Worm (Caenorhabditis elegans) whole organism, L1 larva: ENCODE data around the gene egl-20.

Experiments used
- C04F5.9 ChIP-seq: sonication (generic microtip); optimal IDR thresholded peaks from 2 replicates; lab custom pipeline; 2016; ENCODE audit warnings: missing genetic modification characterization, missing compliant biosample characterization
- F16B12.6 ChIP-seq: fragments of 150-350 bp; optimal IDR thresholded peaks from 2 replicates; lab custom pipeline; 2014; ENCODE audit warnings: missing biosample characterization, missing genetic modification characterization
- alr-1 ChIP-seq: fragments of 200-800 bp; sonication (Bioruptor generic); optimal IDR thresholded peaks from 2 replicates; lab custom pipeline; 2018; ENCODE audit warnings: borderline replicate concordance, mild to moderate bottlenecking, missing genetic modification characterization, missing compliant biosample characterization
- blmp-1 ChIP-seq: fragments of 150-350 bp; optimal IDR thresholded peaks from 2 replicates; lab custom pipeline; 2014; ENCODE audit warnings: missing biosample characterization, missing genetic modification characterization
- ceh-63 ChIP-seq: fragments of 200-800 bp; sonication (Bioruptor generic); optimal IDR thresholded peaks from 2 replicates; lab custom pipeline; 2018; ENCODE audit warnings: mild to moderate bottlenecking, missing genetic modification characterization, missing compliant biosample characterization
- ceh-82 ChIP-seq, 3 experiments: fragments of 150-350 bp in 1 of 3; sonication (generic microtip) in 2 of 3; optimal IDR thresholded peaks; 2 replicates each; lab custom pipeline; 2014 to 2017; ENCODE audit warnings: missing biosample characterization in 3 of 3, missing genetic modification characterization in 3 of 3
- ces-1 ChIP-seq: fragments of 150-350 bp; optimal IDR thresholded peaks from 2 replicates; lab custom pipeline; 2014; ENCODE audit warnings: missing biosample characterization, missing genetic modification reagents, missing genetic modification characterization
- dpl-1 ChIP-seq, 3 experiments: fragments of 150-350 bp in 2 of 3; sonication (generic microtip) in 1 of 3; optimal IDR thresholded peaks; 2 replicates each; lab custom pipeline; 2014 to 2017; ENCODE audit warnings: missing biosample characterization in 3 of 3, missing genetic modification characterization in 3 of 3, missing genetic modification reagents in 3 of 3
- elt-2 ChIP-seq: sonication (generic microtip); optimal IDR thresholded peaks from 2 replicates; lab custom pipeline; 2016; ENCODE audit warnings: missing genetic modification characterization, mild to moderate bottlenecking, inconsistent platforms, missing compliant biosample characterization, missing genetic modification reagents
- fkh-8 ChIP-seq: sonication (generic microtip); optimal IDR thresholded peaks from 2 replicates; lab custom pipeline; 2016; ENCODE audit warnings: mild to moderate bottlenecking, missing genetic modification characterization, missing compliant biosample characterization
- fos-1 ChIP-seq: fragments of 150-350 bp; optimal IDR thresholded peaks from 2 replicates; lab custom pipeline; 2014; ENCODE audit warnings: missing biosample characterization, missing genetic modification characterization
- hlh-17 ChIP-seq: fragments of 200-800 bp; sonication (Bioruptor generic); optimal IDR thresholded peaks from 2 replicates; lab custom pipeline; 2018; ENCODE audit warnings: missing genetic modification characterization, mild to moderate bottlenecking, missing compliant biosample characterization, moderate library complexity, borderline replicate concordance
- irx-1 ChIP-seq: sonication (generic microtip); optimal IDR thresholded peaks from 2 replicates; lab custom pipeline; 2016; ENCODE audit warnings: missing genetic modification characterization, missing compliant biosample characterization
- jun-1 ChIP-seq: fragments of 150-350 bp; optimal IDR thresholded peaks from 2 replicates; lab custom pipeline; 2014; ENCODE audit warnings: missing biosample characterization, missing genetic modification reagents, missing genetic modification characterization
- lin-13 ChIP-seq: fragments of 150-350 bp; optimal IDR thresholded peaks from 2 replicates; lab custom pipeline; 2014; ENCODE audit warnings: missing biosample characterization, missing genetic modification reagents, missing genetic modification characterization
- lin-14 ChIP-seq: fragments of 200-800 bp; sonication (Bioruptor generic); optimal IDR thresholded peaks from 2 replicates; lab custom pipeline; 2018; ENCODE audit warnings: mild to moderate bottlenecking, missing genetic modification characterization, moderate library complexity, missing compliant biosample characterization
- lir-3 ChIP-seq: sonication (generic microtip); optimal IDR thresholded peaks from 2 replicates; lab custom pipeline; 2016; ENCODE audit warnings: mild to moderate bottlenecking, missing genetic modification characterization, moderate library complexity, missing compliant biosample characterization; ENCODE audit not compliant: poor library complexity
- mdl-1 ChIP-seq, 2 experiments: fragments of 150-350 bp; optimal IDR thresholded peaks; 2 replicates each; lab custom pipeline; 2014 to 2017; ENCODE audit warnings: missing biosample characterization in 2 of 2, missing genetic modification characterization in 2 of 2, inconsistent platforms in 1 of 2
- mef-2 ChIP-seq: fragments of 150-350 bp; optimal IDR thresholded peaks from 2 replicates; lab custom pipeline; 2014; ENCODE audit warnings: missing biosample characterization, missing genetic modification characterization
- mep-1 ChIP-seq: fragments of 150-350 bp; optimal IDR thresholded peaks from 2 replicates; lab custom pipeline; 2014; ENCODE audit warnings: missing biosample characterization, missing genetic modification characterization
- nhr-20 ChIP-seq: sonication (generic microtip); optimal IDR thresholded peaks from 2 replicates; lab custom pipeline; 2016; ENCODE audit warnings: mild to moderate bottlenecking, missing genetic modification characterization, missing compliant biosample characterization
- nhr-237 ChIP-seq: fragments of 150-350 bp; optimal IDR thresholded peaks from 2 replicates; lab custom pipeline; 2014; ENCODE audit warnings: missing biosample characterization, missing genetic modification characterization
- nhr-28 ChIP-seq: fragments of 150-350 bp; optimal IDR thresholded peaks from 2 replicates; lab custom pipeline; 2014; ENCODE audit warnings: missing biosample characterization, missing genetic modification characterization
- nhr-71 ChIP-seq: sonication (generic microtip); optimal IDR thresholded peaks from 2 replicates; lab custom pipeline; 2016; ENCODE audit warnings: mild to moderate bottlenecking, missing genetic modification characterization, moderate library complexity, missing compliant biosample characterization
- nhr-77 ChIP-seq: fragments of 150-350 bp; optimal IDR thresholded peaks from 2 replicates; lab custom pipeline; 2014; ENCODE audit warnings: missing biosample characterization, missing genetic modification characterization
- nhr-84 ChIP-seq: sonication (generic microtip); optimal IDR thresholded peaks from 2 replicates; lab custom pipeline; 2017; ENCODE audit warnings: missing biosample characterization, missing genetic modification characterization
- pag-3 ChIP-seq: sonication (generic microtip); optimal IDR thresholded peaks from 2 replicates; lab custom pipeline; 2017; ENCODE audit warnings: missing genetic modification characterization, mild to moderate bottlenecking, missing compliant biosample characterization, antibody characterized with exemption, borderline replicate concordance; ENCODE audit not compliant: insufficient read depth
- pqm-1 ChIP-seq: sonication (generic microtip); optimal IDR thresholded peaks from 3 replicates; lab custom pipeline; 2017; ENCODE audit warnings: missing biosample characterization, missing genetic modification characterization
- rnt-1 ChIP-seq: sonication (generic microtip); optimal IDR thresholded peaks from 2 replicates; lab custom pipeline; 2016; ENCODE audit warnings: mild to moderate bottlenecking, missing genetic modification characterization, moderate library complexity, missing compliant biosample characterization
- sox-4 ChIP-seq: sonication (generic microtip); optimal IDR thresholded peaks from 2 replicates; lab custom pipeline; 2016; ENCODE audit warnings: missing genetic modification characterization, missing compliant biosample characterization
- sup-37 ChIP-seq: fragments of 200-800 bp; sonication (Bioruptor generic); optimal IDR thresholded peaks from 2 replicates; lab custom pipeline; 2018; ENCODE audit warnings: mild to moderate bottlenecking, missing genetic modification characterization, missing compliant biosample characterization
- swsn-7 ChIP-seq: sonication (generic microtip); optimal IDR thresholded peaks from 2 replicates; lab custom pipeline; 2016; ENCODE audit warnings: missing genetic modification characterization, missing compliant biosample characterization
- unc-86 ChIP-seq: sonication (generic microtip); optimal IDR thresholded peaks from 2 replicates; lab custom pipeline; 2016; ENCODE audit warnings: missing genetic modification characterization, missing compliant biosample characterization
- unc-98 ChIP-seq: fragments of 200-800 bp; sonication (Bioruptor generic); IDR thresholded peaks from 2 replicates; pipeline ENCODE4 v1.3.6; 2022; ENCODE audit warnings: missing genetic modification characterization, missing compliant biosample characterization
- ztf-11 ChIP-seq, 2 experiments: sonication (generic microtip); optimal IDR thresholded peaks; 2 replicates each; lab custom pipeline; 2016 to 2017; ENCODE audit warnings: missing genetic modification characterization in 2 of 2, missing biosample characterization in 1 of 2, missing compliant biosample characterization in 1 of 2
- ztf-4 ChIP-seq: fragments of 150-350 bp; optimal IDR thresholded peaks from 2 replicates; lab custom pipeline; 2014; ENCODE audit warnings: missing biosample characterization, missing genetic modification characterization

egl-20 gene

ce11 chrIV:9857952-9858488, 42.7 kb upstream of the egl-20 start, which contains the start of gene npp-1 (continued):
- TF ChIP-seq ceh-82 (tag; optimal IDR thresholded peaks at IDR 0.05; lab: Kevin White, UChicago): peak in 1 of 3 experiments; percentile 20
- peak; percentile 9 for TF ChIP-seq F16B12.6
- TF ChIP-seq nhr-77: no peak
- no peak for TF ChIP-seq unc-98 (GFP tag; lab: Robert Waterston, UW)
- no peak for TF ChIP-seq ztf-4 (tag; lab: Kevin White, UChicago)
- no peak for TF ChIP-seq pag-3 (tag; lab: Kevin White, UChicago)

- TF ChIP-seq irx-1 (tag; lab: Kevin White, UChicago) (no peak), ztf-11 (tag; optimal IDR thresholded peaks at IDR 0.05; lab: Kevin White, UChicago) (no peak), blmp-1 (tag; lab: Kevin White, UChicago) (no peak), mdl-1 (tag; optimal IDR thresholded peaks at IDR 0.05; lab: Kevin White, UChicago) (no peak), jun-1 (tag; lab: Kevin White, UChicago) (no peak), fkh-8 (tag; lab: Kevin White, UChicago) (no peak), nhr-20 (tag; lab: Kevin White, UChicago) (no peak), ces-1 (GFP tag; lab: Kevin White, UChicago) (no peak), fos-1 (tag; lab: Kevin White, UChicago) (no peak), ceh-63 (GFP tag; lab: Kevin White, UChicago) (no peak), nhr-71 (no peak), nhr-237 (no peak), C04F5.9 (tag; lab: Kevin White, UChicago) (no peak), dpl-1 (GFP tag; optimal IDR thresholded peaks at IDR 0.05; lab: Kevin White, UChicago) (no peak), unc-86 (tag; lab: Kevin White, UChicago) (no peak), swsn-7 (tag; lab: Kevin White, UChicago) (no peak), pqm-1 (tag; lab: Kevin White, UChicago) (no peak)
These were observed 40.4 kb upstream of the egl-20 start, which contains the start of gene K07F5.12 for ce11 chrIV:9855712-9856111. TSS of gene K07F5.12 (plus strand) at chrIV:9856012.

- peak; percentile 5 for TF ChIP-seq elt-2 (tag; lab: Kevin White, UChicago)
- TF ChIP-seq lin-13 (GFP tag; lab: Kevin White, UChicago): no peak
These were observed 39.6 kb upstream of the egl-20 start for ce11 chrIV:9854952-9855351.

ce11 chrIV:9852818-9853466, 37.6 kb upstream of the egl-20 start:
- TF ChIP-seq sup-37 (no peak), lir-3 (tag; lab: Kevin White, UChicago) (no peak), ztf-11 (tag; optimal IDR thresholded peaks at IDR 0.05; lab: Kevin White, UChicago) (no peak), hlh-17 (GFP tag; lab: Kevin White, UChicago) (no peak), ztf-4 (tag; lab: Kevin White, UChicago) (no peak), lin-14 (GFP tag; lab: Kevin White, UChicago) (no peak), alr-1 (no peak), mef-2 (tag; lab: Kevin White, UChicago) (no peak), nhr-84 (tag; lab: Kevin White, UChicago) (no peak), nhr-28 (tag; lab: Kevin White, UChicago) (no peak), rnt-1 (tag; lab: Kevin White, UChicago) (no peak), sox-4 (no peak), mep-1 (no peak)
